Worm (Caenorhabditis elegans) whole organism, mixed stage, embryonic: Measurements from ENCODE around the gene col-120.

Source experiments
- M03D4.4 ChIP-seq: sonication (generic microtip); optimal IDR thresholded peaks from 2 replicates; lab custom pipeline; 2017; ENCODE audit warnings: mild to moderate bottlenecking, missing genetic modification characterization, missing compliant biosample characterization
- bed-3 ChIP-seq: fragments of 200-800 bp; sonication (Bioruptor generic); optimal IDR thresholded peaks from 3 replicates; lab custom pipeline; 2018; ENCODE audit warnings: mild to moderate bottlenecking, missing genetic modification characterization, moderate library complexity, missing compliant biosample characterization
- blmp-1 ChIP-seq: fragments of 150-350 bp; optimal IDR thresholded peaks from 2 replicates; lab custom pipeline; 2014; ENCODE audit warnings: missing biosample characterization, missing genetic modification characterization
- ceh-39 ChIP-seq: fragments of 150-350 bp; optimal IDR thresholded peaks from 2 replicates; lab custom pipeline; 2014; ENCODE audit warnings: missing biosample characterization, missing genetic modification characterization
- ceh-43 ChIP-seq: fragments of 200-800 bp; sonication (Bioruptor generic); optimal IDR thresholded peaks from 2 replicates; lab custom pipeline; 2018; ENCODE audit warnings: mild to moderate bottlenecking, missing genetic modification characterization, moderate library complexity, missing compliant biosample characterization
- ceh-83 ChIP-seq: fragments of 200-800 bp; sonication (Bioruptor generic); optimal IDR thresholded peaks from 2 replicates; lab custom pipeline; 2018; ENCODE audit warnings: mild to moderate bottlenecking, missing genetic modification characterization, missing compliant biosample characterization
- ces-1 ChIP-seq: fragments of 150-350 bp; optimal IDR thresholded peaks from 2 replicates; lab custom pipeline; 2014; ENCODE audit warnings: missing biosample characterization, missing genetic modification reagents, missing genetic modification characterization
- drap-1 ChIP-seq: fragments of 200-800 bp; sonication (Bioruptor generic); optimal IDR thresholded peaks from 3 replicates; lab custom pipeline; 2018; ENCODE audit warnings: mild to moderate bottlenecking, missing genetic modification characterization, missing compliant biosample characterization
- elt-1 ChIP-seq: sonication (generic microtip); optimal IDR thresholded peaks from 2 replicates; lab custom pipeline; 2017; ENCODE audit warnings: missing genetic modification characterization, mild to moderate bottlenecking, missing compliant biosample characterization, antibody characterized with exemption, moderate library complexity, borderline replicate concordance; ENCODE audit not compliant: insufficient read depth
- flh-1 ChIP-seq: fragments of 200-800 bp; sonication (Bioruptor generic); optimal IDR thresholded peaks from 2 replicates; lab custom pipeline; 2018; ENCODE audit warnings: mild to moderate bottlenecking, missing genetic modification characterization, moderate library complexity, missing compliant biosample characterization
- lin-13 ChIP-seq: fragments of 150-350 bp; optimal IDR thresholded peaks from 2 replicates; lab custom pipeline; 2014; ENCODE audit warnings: missing biosample characterization, missing genetic modification characterization
- lin-32 ChIP-seq: fragments of 200-800 bp; sonication (Bioruptor generic); optimal IDR thresholded peaks from 2 replicates; lab custom pipeline; 2018; ENCODE audit warnings: mild to moderate bottlenecking, missing genetic modification characterization, missing compliant biosample characterization
- lsy-2 ChIP-seq: fragments of 150-350 bp; optimal IDR thresholded peaks from 2 replicates; lab custom pipeline; 2014; ENCODE audit warnings: missing biosample characterization, missing genetic modification characterization
- mab-5 ChIP-seq: fragments of 150-350 bp; optimal IDR thresholded peaks from 2 replicates; lab custom pipeline; 2014; ENCODE audit warnings: missing biosample characterization, missing genetic modification characterization
- mep-1 ChIP-seq: fragments of 150-350 bp; optimal IDR thresholded peaks from 2 replicates; lab custom pipeline; 2017; ENCODE audit warnings: missing biosample characterization, missing genetic modification reagents, missing genetic modification characterization, inconsistent platforms
- mls-2 ChIP-seq: sonication (generic microtip); optimal IDR thresholded peaks from 2 replicates; lab custom pipeline; 2016; ENCODE audit warnings: mild to moderate bottlenecking, missing genetic modification characterization, moderate library complexity, missing compliant biosample characterization
- nhr-12 ChIP-seq: fragments of 150-350 bp; optimal IDR thresholded peaks from 2 replicates; lab custom pipeline; 2014; ENCODE audit warnings: missing biosample characterization, missing genetic modification characterization
- nhr-2 ChIP-seq: fragments of 150-350 bp; optimal IDR thresholded peaks from 2 replicates; lab custom pipeline; 2014; ENCODE audit warnings: missing biosample characterization, missing genetic modification characterization
- nhr-237 ChIP-seq: fragments of 150-350 bp; optimal IDR thresholded peaks from 2 replicates; lab custom pipeline; 2014; ENCODE audit warnings: missing biosample characterization, missing genetic modification characterization
- nhr-28 ChIP-seq: fragments of 150-350 bp; optimal IDR thresholded peaks from 2 replicates; lab custom pipeline; 2014; ENCODE audit warnings: missing biosample characterization, missing genetic modification characterization
- nhr-76 ChIP-seq: sonication (generic microtip); optimal IDR thresholded peaks from 2 replicates; lab custom pipeline; 2017; ENCODE audit warnings: missing biosample characterization, missing genetic modification characterization
- pha-4 ChIP-seq: fragments of 150-350 bp; optimal IDR thresholded peaks from 2 replicates; lab custom pipeline; 2018; ENCODE audit warnings: missing biosample characterization, missing genetic modification reagents, missing genetic modification characterization
- sem-2 ChIP-seq: fragments of 200-800 bp; sonication (Bioruptor generic); optimal IDR thresholded peaks from 2 replicates; lab custom pipeline; 2018; ENCODE audit warnings: mild to moderate bottlenecking, missing genetic modification characterization, missing compliant biosample characterization
- snpc-4 ChIP-seq: fragments of 150-350 bp; optimal IDR thresholded peaks from 2 replicates; lab custom pipeline; 2014; ENCODE audit warnings: missing biosample characterization, missing genetic modification characterization
- sptf-1 ChIP-seq: sonication (generic microtip); optimal IDR thresholded peaks from 2 replicates; lab custom pipeline; 2017; ENCODE audit warnings: mild to moderate bottlenecking, missing genetic modification characterization, moderate library complexity, missing compliant biosample characterization
- tbx-8 ChIP-seq: fragments of 200-800 bp; sonication (Bioruptor generic); optimal IDR thresholded peaks from 2 replicates; lab custom pipeline; 2018; ENCODE audit warnings: mild to moderate bottlenecking, missing genetic modification characterization, moderate library complexity, missing compliant biosample characterization
- unc-120 ChIP-seq: sonication (generic microtip); optimal IDR thresholded peaks from 2 replicates; lab custom pipeline; 2017; ENCODE audit warnings: missing genetic modification characterization, missing compliant biosample characterization; ENCODE audit not compliant: poor library complexity, severe bottlenecking
- unc-39 ChIP-seq: fragments of 150-350 bp; optimal IDR thresholded peaks from 2 replicates; lab custom pipeline; 2014; ENCODE audit warnings: missing biosample characterization, missing genetic modification characterization
- unc-62 ChIP-seq: fragments of 150-350 bp; optimal IDR thresholded peaks from 2 replicates; lab custom pipeline; 2014; ENCODE audit warnings: missing biosample characterization, missing genetic modification reagents, missing genetic modification characterization
- ztf-11 ChIP-seq: fragments of 150-350 bp; optimal IDR thresholded peaks from 2 replicates; lab custom pipeline; 2014; ENCODE audit warnings: missing biosample characterization, missing genetic modification characterization

Gene col-120

ce11 chrIV:9239151-9239550 is 22.4 kb downstream of the col-120 start:
- TF ChIP-seq snpc-4 (tag; lab: Kevin White, UChicago) (no peak), unc-62 (no peak), bed-3 (GFP tag; lab: Kevin White, UChicago) (no peak), mab-5 (tag; lab: Kevin White, UChicago) (no peak), nhr-2 (tag; lab: Kevin White, UChicago) (no peak), ceh-39 (tag; lab: Kevin White, UChicago) (no peak), nhr-12 (tag; lab: Kevin White, UChicago) (no peak), ztf-11 (tag; lab: Kevin White, UChicago) (no peak), elt-1 (tag; lab: Kevin White, UChicago) (no peak), lin-13 (tag; lab: Kevin White, UChicago) (no peak), tbx-8 (GFP tag; lab: Kevin White, UChicago) (no peak), ceh-83 (GFP tag; lab: Kevin White, UChicago) (no peak), pha-4 (tag; lab: Kevin White, UChicago) (no peak), M03D4.4 (tag; lab: Kevin White, UChicago) (no peak), lin-32 (GFP tag; lab: Kevin White, UChicago) (no peak), drap-1 (GFP tag; lab: Kevin White, UChicago) (no peak), nhr-237 (tag; lab: Kevin White, UChicago) (no peak), sem-2 (GFP tag; lab: Kevin White, UChicago) (no peak), unc-120 (tag; lab: Kevin White, UChicago) (no peak)

DNA sequence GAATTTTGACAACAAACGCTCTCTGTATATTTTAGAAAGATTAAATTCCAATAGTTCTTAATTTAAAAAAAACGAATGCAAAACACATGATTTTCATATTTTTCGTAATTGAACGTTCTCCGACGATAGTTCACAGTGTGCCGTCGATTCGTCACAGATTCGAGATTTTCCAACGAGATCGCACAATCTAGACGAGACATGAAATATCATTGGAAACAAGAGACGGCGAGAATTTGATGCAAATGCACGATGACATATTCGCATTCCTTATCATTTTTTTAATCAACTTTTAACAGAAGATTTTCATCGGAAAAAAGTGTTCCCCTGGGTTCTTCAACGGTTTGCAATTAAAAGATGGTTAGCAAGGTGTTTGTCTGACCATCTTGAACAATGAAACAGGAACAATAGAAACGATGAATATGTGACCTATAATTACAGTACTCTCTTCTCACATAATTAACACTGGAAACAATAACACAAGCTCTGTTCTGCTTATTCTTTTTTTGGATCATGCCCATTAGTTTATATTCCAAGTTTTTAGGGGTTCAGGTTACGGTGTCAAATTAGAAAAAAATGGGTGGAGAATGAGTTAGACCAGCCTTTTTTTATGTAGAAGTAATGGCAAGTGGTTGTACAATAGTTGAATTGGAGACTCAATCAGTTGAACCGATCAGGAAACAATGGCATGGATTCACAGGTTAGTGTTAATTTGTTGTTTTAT is 29.0 kb downstream of the col-120 start, which contains the start of gene Y11D7A.3:
TSS of gene Y11D7A.3 (plus strand) at position 671 of the 721 bp plus-strand sequence.
- no peak for TF ChIP-seq elt-1 (tag; lab: Kevin White, UChicago)
- TF ChIP-seq ceh-43 (GFP tag; lab: Kevin White, UChicago): no peak
- no peak for TF ChIP-seq mep-1 (tag; lab: Kevin White, UChicago)
- no peak for TF ChIP-seq mab-5 (tag; lab: Kevin White, UChicago)
- no peak for TF ChIP-seq ztf-11 (tag; lab: Kevin White, UChicago)
- TF ChIP-seq ces-1 (GFP tag; lab: Kevin White, UChicago): no peak
- no peak for TF ChIP-seq lin-32 (GFP tag; lab: Kevin White, UChicago)
- TF ChIP-seq sem-2 (GFP tag; lab: Kevin White, UChicago): no peak
- no peak for TF ChIP-seq ceh-83 (GFP tag; lab: Kevin White, UChicago)
- TF ChIP-seq unc-120 (tag; lab: Kevin White, UChicago): no peak
- no peak for TF ChIP-seq drap-1 (GFP tag; lab: Kevin White, UChicago)
- no peak for TF ChIP-seq lsy-2 (tag; lab: Kevin White, UChicago)
- TF ChIP-seq blmp-1 (tag; lab: Kevin White, UChicago): no peak
- TF ChIP-seq nhr-12 (tag; lab: Kevin White, UChicago): no peak
- TF ChIP-seq ceh-39 (tag; lab: Kevin White, UChicago): no peak
- no peak for TF ChIP-seq nhr-76 (tag; lab: Kevin White, UChicago)

- TF ChIP-seq ceh-39 (tag; lab: Kevin White, UChicago) (no peak), mls-2 (tag; lab: Kevin White, UChicago) (no peak), nhr-28 (tag; lab: Kevin White, UChicago) (no peak), unc-39 (tag; lab: Kevin White, UChicago) (no peak), flh-1 (GFP tag; lab: Kevin White, UChicago) (no peak), tbx-8 (GFP tag; lab: Kevin White, UChicago) (no peak)
Observed at ce11 chrIV:9227650-9228049, 33.9 kb downstream of the col-120 start.

- TF ChIP-seq ces-1 (GFP tag; lab: Kevin White, UChicago) (no peak), nhr-28 (tag; lab: Kevin White, UChicago) (no peak), mab-5 (tag; lab: Kevin White, UChicago) (no peak)
Observed at ce11 chrIV:9224825-9225224, 36.8 kb downstream of the col-120 start, which contains the start of gene C46C2.3. TSS of gene C46C2.3 (plus strand) at chrIV:9225125.

DNA sequence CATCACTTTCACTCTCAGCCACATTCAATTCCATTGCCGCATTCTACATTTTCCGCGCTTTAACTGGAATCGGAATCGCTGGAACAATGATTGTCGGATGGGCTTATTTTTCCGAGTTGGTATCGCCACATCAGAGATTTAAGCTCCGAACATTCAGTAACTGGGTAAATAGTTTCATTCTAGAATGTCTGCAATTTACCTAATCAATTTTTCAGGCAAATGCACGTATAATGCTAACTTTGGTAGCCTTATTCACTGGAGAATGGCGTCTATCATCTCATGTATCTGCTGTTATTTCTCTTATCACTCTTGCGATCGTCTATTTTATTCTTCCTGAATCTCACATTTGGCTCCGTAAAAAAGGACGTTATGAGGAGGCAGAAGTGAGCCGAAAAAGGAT is 43.2 kb downstream of the col-120 start:
- TF ChIP-seq pha-4 (tag; lab: Kevin White, UChicago): no peak
- TF ChIP-seq ceh-43 (GFP tag; lab: Kevin White, UChicago): no peak
- TF ChIP-seq mab-5 (tag; lab: Kevin White, UChicago): no peak
- no peak for TF ChIP-seq blmp-1 (tag; lab: Kevin White, UChicago)
- no peak for TF ChIP-seq drap-1 (GFP tag; lab: Kevin White, UChicago)
- no peak for TF ChIP-seq nhr-28 (tag; lab: Kevin White, UChicago)
- no peak for TF ChIP-seq ztf-11 (tag; lab: Kevin White, UChicago)
- TF ChIP-seq sptf-1 (tag; lab: Kevin White, UChicago): no peak
